Worm (Caenorhabditis elegans): ENCODE results near the gene ndnf-1.
"Not testable (repeated sequence)": the region's sequence is repeated elsewhere in the genome, so short reads cannot be mapped to it uniquely, and the experiment has no call there.

ndnf-1 gene

ce11 chrIV:3050054-3050990, 21.6 kb upstream of the ndnf-1 start, which contains the start of gene eel-1 (continued):
- peak; percentile 93 for TF ChIP-seq F37D6.2 (tag; optimal IDR thresholded peaks at IDR 0.05)
- peak in 1 of 2 experiments; percentile 35 for TF ChIP-seq ZK546.5 (tag; optimal IDR thresholded peaks at IDR 0.05)
- peak; percentile 56 for TF ChIP-seq nhr-28 (tag; optimal IDR thresholded peaks at IDR 0.05)
- TF ChIP-seq ceh-44 (GFP tag; IDR thresholded peaks at IDR 0.05), result peak; percentile 100
- peak; percentile 93 for TF ChIP-seq snpc-1.2 (GFP tag; IDR thresholded peaks at IDR 0.05)
- peak; percentile 92 for TF ChIP-seq sdz-12 (GFP tag; optimal IDR thresholded peaks at IDR 0.05)
- peak; percentile 95 for TF ChIP-seq lin-29 (GFP tag; IDR thresholded peaks at IDR 0.05)
- peak; percentile 98 for TF ChIP-seq madf-5 (GFP tag; IDR thresholded peaks at IDR 0.05)
- TF ChIP-seq nhr-11 (tag; optimal IDR thresholded peaks at IDR 0.05), result peak; percentile 81
- peak; percentile 99 for TF ChIP-seq ZK337.2 (GFP tag; IDR thresholded peaks at IDR 0.05)
- TF ChIP-seq mep-1 (tag; optimal IDR thresholded peaks at IDR 0.05), result peak; percentile 97
- TF ChIP-seq ztf-7 (tag; optimal IDR thresholded peaks at IDR 0.05), result peak; percentile 45
- peak; percentile 47 for TF ChIP-seq ceh-32 (tag; optimal IDR thresholded peaks at IDR 0.05; ENCODE audit: poor library complexity)
- peak; percentile 95 for TF ChIP-seq dpl-1 (GFP tag; optimal IDR thresholded peaks at IDR 0.05)
- TF ChIP-seq nhr-102 (tag; optimal IDR thresholded peaks at IDR 0.05), result peak; percentile 90
- TF ChIP-seq spr-3 (GFP tag; optimal IDR thresholded peaks at IDR 0.05), result peak; percentile 77
- TF ChIP-seq duxl-1 (tag; optimal IDR thresholded peaks at IDR 0.05; ENCODE audit: poor library complexity), result peak; percentile 88
- TF ChIP-seq arid-1 (GFP tag; conservative IDR thresholded peaks at IDR 0.05), result peak; percentile 98
- peak; percentile 53 for TF ChIP-seq nhr-77 (tag; optimal IDR thresholded peaks at IDR 0.05)
- peak; percentile 98 for TF ChIP-seq zfp-3 (GFP tag; conservative IDR thresholded peaks at IDR 0.05)
- peak; percentile 96 for TF ChIP-seq mdt-29 (GFP tag; IDR thresholded peaks at IDR 0.05)
- peak; percentile 65 for TF ChIP-seq gei-8 (GFP tag; optimal IDR thresholded peaks at IDR 0.05)
- peak; percentile 98 for TF ChIP-seq T26A8.4 (GFP tag; IDR thresholded peaks at IDR 0.05)
- TF ChIP-seq lin-38 (GFP tag; IDR thresholded peaks at IDR 0.05), result peak; percentile 98
- peak; percentile 91 for TF ChIP-seq mxl-2 (GFP tag; conservative IDR thresholded peaks at IDR 0.05)
- peak; percentile 82 for TF ChIP-seq nhr-25 (tag; optimal IDR thresholded peaks at IDR 0.05; ENCODE audit: borderline replicate concordance, insufficient read depth)
- peak; percentile 53 to 85 for TF ChIP-seq hif-1 (tag; optimal IDR thresholded peaks at IDR 0.05)
- peak; percentile 84 for TF ChIP-seq dve-1 (tag; optimal IDR thresholded peaks at IDR 0.05; ENCODE audit: insufficient read depth)
- peak; percentile 98 for TF ChIP-seq mes-2 (tag; optimal IDR thresholded peaks at IDR 0.05; ENCODE audit: poor library complexity, severe bottlenecking)
- TF ChIP-seq vab-7 (GFP tag; IDR thresholded peaks at IDR 0.05), result peak; percentile 100
- TF ChIP-seq zip-2 (tag; optimal IDR thresholded peaks at IDR 0.05), result peak; percentile 52
- peak; percentile 52 for TF ChIP-seq F10B5.3 (tag; optimal IDR thresholded peaks at IDR 0.05)
- TF ChIP-seq Y105C5A.15 (GFP tag; IDR thresholded peaks at IDR 0.05), result peak; percentile 96
- TF ChIP-seq mxl-3 (GFP tag; optimal IDR thresholded peaks at IDR 0.05), result peak; percentile 91
- peak; percentile 100 for TF ChIP-seq php-3 (GFP tag; IDR thresholded peaks at IDR 0.05)
- TF ChIP-seq tra-1 (GFP tag; IDR thresholded peaks at IDR 0.05), result peak; percentile 100
- peak; percentile 97 for TF ChIP-seq pha-4 (GFP tag; IDR thresholded peaks at IDR 0.05)
- not testable (repeated sequence) for TF ChIP-seq pha-4 (tag; optimal IDR thresholded peaks at IDR 0.05)
- peak; percentile 77; the same call in 1 of the 2 replicates for TF ChIP-seq daf-8 (GFP tag; IDR thresholded peaks at IDR 0.05)
- TF ChIP-seq rbr-2 (tag; optimal IDR thresholded peaks at IDR 0.05), result peak; percentile 95
- peak; percentile 87 for TF ChIP-seq hlh-11 (tag; optimal IDR thresholded peaks at IDR 0.05)
- TF ChIP-seq madf-9 (GFP tag; conservative IDR thresholded peaks at IDR 0.05), result peak; percentile 99
- TF ChIP-seq set-16 (GFP tag; IDR thresholded peaks at IDR 0.05), result peak; percentile 81

All from whole organism, L4 larva.